Fruit fly (Drosophila melanogaster) whole organism, prepupa: ENCODE measurements around the gene Polr1E.

Experiments
- Blimp-1 ChIP-seq: fragments of 200-800 bp; sonication (Bioruptor generic); optimal IDR thresholded peaks from 3 replicates; lab custom pipeline; 2017; ENCODE audit warnings: missing biosample characterization, missing genetic modification characterization, mild to moderate bottlenecking, moderate library complexity, missing genetic modification reagents
- CG10669 ChIP-seq: fragments of 200-800 bp; sonication (Bioruptor generic); optimal IDR thresholded peaks from 3 replicates; lab custom pipeline; 2018; ENCODE audit warnings: missing biosample characterization, mild to moderate bottlenecking, missing genetic modification characterization, moderate library complexity
- CG6163 ChIP-seq: fragments of 200-800 bp; sonication (Bioruptor generic); IDR thresholded peaks from 3 replicates; pipeline ENCODE4 v1.3.6; 2022; ENCODE audit warnings: missing biosample characterization, missing genetic modification characterization
- OdsH ChIP-seq: fragments of 200-800 bp; sonication (Bioruptor generic); optimal IDR thresholded peaks from 3 replicates; lab custom pipeline; 2016; ENCODE audit warnings: missing biosample characterization, missing genetic modification characterization
- Sox14 ChIP-seq: fragments of 200-800 bp; sonication (Bioruptor generic); optimal IDR thresholded peaks from 3 replicates; lab custom pipeline; 2016; ENCODE audit warnings: missing biosample characterization, missing genetic modification characterization
- lz ChIP-seq: fragments of 200-800 bp; sonication (Bioruptor generic); optimal IDR thresholded peaks from 3 replicates; lab custom pipeline; 2016; ENCODE audit warnings: missing biosample characterization, missing genetic modification characterization

DNA sequence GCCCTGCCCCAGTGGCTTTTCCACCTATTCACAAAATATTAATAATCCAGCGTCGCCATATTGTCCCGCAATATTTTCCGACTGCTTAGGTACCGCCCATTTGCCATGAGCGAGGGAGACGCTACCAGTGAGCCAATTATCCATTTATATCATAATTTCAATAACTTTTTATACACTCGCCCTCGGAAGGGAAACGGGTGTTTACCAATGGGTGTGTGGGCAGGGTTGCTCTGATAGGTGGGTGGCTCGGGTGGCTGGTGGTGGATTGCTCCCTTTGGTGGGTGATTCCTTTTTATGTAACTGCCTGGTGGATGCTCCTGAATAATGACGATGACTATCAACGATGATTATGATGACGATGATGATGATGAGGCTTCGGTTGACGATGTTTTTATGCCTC is 34.9 kb downstream of the Polr1E start:
- no peak for TF ChIP-seq Blimp-1 (GFP tag; lab: Kevin White, UChicago)
- no peak for TF ChIP-seq Sox14 (GFP tag; lab: Kevin White, UChicago)
- TF ChIP-seq OdsH (GFP tag; lab: Kevin White, UChicago) = no peak
- TF ChIP-seq CG10669 (GFP tag; lab: Kevin White, UChicago) = no peak
- TF ChIP-seq lz = no peak
- no peak for TF ChIP-seq CG6163 (GFP tag; lab: Robert Waterston, UW)
